Fruit fly (Drosophila melanogaster) whole organism, embryonic: ENCODE results near the gene sunz.

Experiments used
- Antp ChIP-seq: fragments of 200-800 bp; sonication (Bioruptor generic); optimal IDR thresholded peaks from 3 replicates; lab custom pipeline; 2016; ENCODE audit warnings: missing biosample characterization, missing genetic modification characterization
- Awh ChIP-seq: fragments of 200-800 bp; sonication (Bioruptor generic); IDR thresholded peaks from 2 replicates; pipeline ENCODE4, ENCODE4 v1.3.6; 2022; ENCODE audit warnings: missing biosample characterization, missing genetic modification characterization
- CG11504 ChIP-seq: fragments of 200-800 bp; sonication (Bioruptor generic); optimal IDR thresholded peaks from 3 replicates; lab custom pipeline; 2019; ENCODE audit warnings: missing biosample characterization, mild to moderate bottlenecking, missing genetic modification characterization, moderate library complexity
- CG11560 ChIP-seq: fragments of 200-800 bp; sonication (Bioruptor generic); IDR thresholded peaks from 3 replicates; pipeline ENCODE4 v1.3.6; 2022; ENCODE audit warnings: missing biosample characterization, missing genetic modification characterization
- CG12219 ChIP-seq: fragments of 200-800 bp; sonication (Bioruptor generic); optimal IDR thresholded peaks from 3 replicates; lab custom pipeline; 2018; ENCODE audit warnings: missing biosample characterization, mild to moderate bottlenecking, missing genetic modification characterization
- CG13296 ChIP-seq: fragments of 200-800 bp; sonication (Bioruptor generic); optimal IDR thresholded peaks from 3 replicates; lab custom pipeline; 2018; ENCODE audit warnings: missing biosample characterization, mild to moderate bottlenecking, missing genetic modification characterization
- CG13624 ChIP-seq: fragments of 200-800 bp; sonication (Bioruptor generic); optimal IDR thresholded peaks from 2 replicates; lab custom pipeline; 2016; ENCODE audit warnings: missing biosample characterization, missing genetic modification characterization
- CG15696 ChIP-seq: fragments of 200-800 bp; sonication (Bioruptor generic); optimal IDR thresholded peaks from 2 replicates; lab custom pipeline; 2019; ENCODE audit warnings: missing biosample characterization, mild to moderate bottlenecking, missing genetic modification characterization, moderate library complexity
- CG17912 ChIP-seq: fragments of 200-800 bp; sonication (Bioruptor generic); optimal IDR thresholded peaks from 2 replicates; lab custom pipeline; 2018; ENCODE audit warnings: missing biosample characterization, mild to moderate bottlenecking, missing genetic modification characterization
- CG18619 ChIP-seq: fragments of 200-800 bp; sonication (Bioruptor generic); optimal IDR thresholded peaks from 3 replicates; lab custom pipeline; 2017; ENCODE audit warnings: missing biosample characterization, mild to moderate bottlenecking, missing genetic modification characterization
- CG30020 ChIP-seq: fragments of 200-800 bp; optimal IDR thresholded peaks from 2 replicates; lab custom pipeline; 2019; ENCODE audit warnings: missing biosample characterization, mild to moderate bottlenecking, missing genetic modification characterization, moderate library complexity
- CG4360 ChIP-seq: fragments of 200-800 bp; sonication (Bioruptor generic); IDR thresholded peaks from 2 replicates; pipeline ENCODE4 v1.3.6; 2022; ENCODE audit warnings: missing biosample characterization, missing genetic modification characterization
- CG7556 ChIP-seq: fragments of 200-800 bp; sonication (Bioruptor generic); optimal IDR thresholded peaks from 2 replicates; lab custom pipeline; 2017; ENCODE audit warnings: missing biosample characterization, mild to moderate bottlenecking, missing genetic modification characterization
- CG8281 ChIP-seq: fragments of 200-800 bp; sonication (Bioruptor generic); optimal IDR thresholded peaks from 2 replicates; lab custom pipeline; 2018; ENCODE audit warnings: missing biosample characterization, mild to moderate bottlenecking, missing genetic modification characterization, moderate library complexity
- CkIIα-i1 ChIP-seq: fragments of 200-800 bp; sonication (Bioruptor generic); IDR thresholded peaks from 2 replicates; pipeline ENCODE4 v1.3.6; 2022; ENCODE audit warnings: missing biosample characterization, missing genetic modification characterization
- D19B ChIP-seq: fragments of 200-800 bp; sonication (Bioruptor generic); optimal IDR thresholded peaks from 2 replicates; lab custom pipeline; 2017; ENCODE audit warnings: missing biosample characterization, mild to moderate bottlenecking, missing genetic modification characterization
- Dip3 ChIP-seq: fragments of 200-800 bp; sonication (Bioruptor generic); optimal IDR thresholded peaks from 3 replicates; lab custom pipeline; 2016; ENCODE audit warnings: missing biosample characterization, missing genetic modification characterization
- HLH4C ChIP-seq: fragments of 200-800 bp; sonication (Bioruptor generic); IDR thresholded peaks from 3 replicates; pipeline ENCODE4 v1.3.6; 2022; ENCODE audit warnings: missing biosample characterization, missing genetic modification characterization; ENCODE audit not compliant: partially characterized antibody
- Hey ChIP-seq: fragments of 200-800 bp; sonication (Bioruptor generic); optimal IDR thresholded peaks from 3 replicates; lab custom pipeline; 2018; ENCODE audit warnings: missing biosample characterization, mild to moderate bottlenecking, missing genetic modification characterization
- Hmx ChIP-seq: fragments of 200-800 bp; sonication (Bioruptor generic); optimal IDR thresholded peaks from 2 replicates; lab custom pipeline; 2016; ENCODE audit warnings: missing biosample characterization, missing genetic modification characterization
- Lim3 ChIP-seq: fragments of 200-800 bp; sonication (Bioruptor generic); IDR thresholded peaks from 2 replicates; pipeline ENCODE4 v1.3.6; 2022; ENCODE audit warnings: missing biosample characterization, missing genetic modification characterization
- MESR4 ChIP-seq: fragments of 200-800 bp; sonication (Bioruptor generic); optimal IDR thresholded peaks from 2 replicates; lab custom pipeline; 2018; ENCODE audit warnings: missing biosample characterization, mild to moderate bottlenecking, missing genetic modification characterization, moderate library complexity
- Mad ChIP-seq: fragments of 200-800 bp; sonication (Bioruptor generic); optimal IDR thresholded peaks from 2 replicates; lab custom pipeline; 2016; ENCODE audit warnings: missing biosample characterization, missing genetic modification characterization
- Mrtf ChIP-seq: fragments of 200-800 bp; sonication (Bioruptor generic); IDR thresholded peaks from 3 replicates; pipeline ENCODE4 v1.3.6; 2022; ENCODE audit warnings: missing biosample characterization, missing genetic modification characterization
- Neu2 ChIP-seq: fragments of 200-800 bp; sonication (Bioruptor generic); optimal IDR thresholded peaks from 3 replicates; lab custom pipeline; 2016; ENCODE audit warnings: missing biosample characterization, missing genetic modification characterization, borderline replicate concordance
- Oli ChIP-seq: fragments of 200-800 bp; sonication (Bioruptor generic); optimal IDR thresholded peaks from 2 replicates; lab custom pipeline; 2018; ENCODE audit warnings: missing biosample characterization, mild to moderate bottlenecking, missing genetic modification characterization, moderate library complexity
- Side ChIP-seq: fragments of 200-800 bp; sonication (Bioruptor generic); optimal IDR thresholded peaks from 2 replicates; lab custom pipeline; 2016; ENCODE audit warnings: missing biosample characterization, missing genetic modification characterization
- Trl ChIP-seq, 3 experiments: fragments of >200 bp in 2 of 3; fragments of 200-800 bp in 1 of 3; sonication (Bioruptor generic) in 1 of 3; optimal IDR thresholded peaks; 2 replicates in 1 of 3; 3 replicates in 2 of 3; lab custom pipeline; 2016 to 2017; ENCODE audit warnings: missing biosample characterization in 1 of 3, missing genetic modification characterization in 1 of 3
- aop ChIP-seq: fragments of 200-800 bp; sonication (Bioruptor generic); IDR thresholded peaks from 2 replicates; pipeline ENCODE4 v1.3.6; 2022; ENCODE audit warnings: missing biosample characterization, missing genetic modification characterization
- crp ChIP-seq, 2 experiments: fragments of 200-800 bp; sonication (Bioruptor generic); optimal IDR thresholded peaks; 2 replicates in 1 of 2; 3 replicates in 1 of 2; lab custom pipeline; 2017; ENCODE audit warnings: missing biosample characterization in 2 of 2, missing genetic modification characterization in 2 of 2, mild to moderate bottlenecking in 1 of 2, moderate library complexity in 1 of 2
- cwo ChIP-seq: fragments of 200-800 bp; sonication (Bioruptor generic); optimal IDR thresholded peaks from 3 replicates; lab custom pipeline; 2017; ENCODE audit warnings: missing biosample characterization, missing genetic modification characterization, mild to moderate bottlenecking, moderate library complexity, missing genetic modification reagents
- dimm ChIP-seq: fragments of 200-800 bp; sonication (Bioruptor generic); IDR thresholded peaks from 2 replicates; pipeline ENCODE4 v1.3.6; 2022; ENCODE audit warnings: missing biosample characterization, missing genetic modification characterization
- dmrt99B ChIP-seq: fragments of 200-800 bp; sonication (Bioruptor generic); optimal IDR thresholded peaks from 2 replicates; lab custom pipeline; 2018; ENCODE audit warnings: missing biosample characterization, mild to moderate bottlenecking, missing genetic modification characterization, moderate library complexity
- eve ChIP-seq, 2 experiments: fragments of >200 bp; optimal IDR thresholded peaks; 2 replicates each; lab custom pipeline; 2017; ENCODE audit warnings: missing biosample characterization in 2 of 2, missing genetic modification characterization in 2 of 2
- gcm ChIP-seq: fragments of 200-800 bp; sonication (Bioruptor generic); optimal IDR thresholded peaks from 2 replicates; lab custom pipeline; 2019; ENCODE audit warnings: missing biosample characterization, mild to moderate bottlenecking, missing genetic modification characterization, moderate library complexity
- grau ChIP-seq: fragments of 200-800 bp; optimal IDR thresholded peaks from 3 replicates; lab custom pipeline; 2019; ENCODE audit warnings: missing biosample characterization, mild to moderate bottlenecking, missing genetic modification characterization, moderate library complexity
- gro ChIP-seq: fragments of 200-800 bp; sonication (Bioruptor generic); optimal IDR thresholded peaks from 2 replicates; lab custom pipeline; 2016; ENCODE audit warnings: missing biosample characterization, missing genetic modification characterization
- jigr1 ChIP-seq: fragments of 200-800 bp; sonication (Bioruptor generic); IDR thresholded peaks from 3 replicates; pipeline ENCODE4 v1.3.6; 2022; ENCODE audit warnings: missing biosample characterization, missing genetic modification characterization
- org-1 ChIP-seq: fragments of 200-800 bp; sonication (Bioruptor generic); optimal IDR thresholded peaks from 2 replicates; lab custom pipeline; 2017; ENCODE audit warnings: missing biosample characterization, missing genetic modification characterization
- pho ChIP-seq: fragments of 200-800 bp; sonication (Bioruptor generic); optimal IDR thresholded peaks from 2 replicates; lab custom pipeline; 2016; ENCODE audit warnings: missing biosample characterization, missing genetic modification characterization
- sc ChIP-seq, 3 experiments: fragments of >200 bp in 2 of 3; fragments of 200-800 bp in 1 of 3; sonication (Bioruptor generic) in 1 of 3; optimal IDR thresholded peaks; 2 replicates in 2 of 3; 3 replicates in 1 of 3; lab custom pipeline; 2017; ENCODE audit warnings: mild to moderate bottlenecking in 1 of 3, missing biosample characterization in 1 of 3, missing genetic modification characterization in 1 of 3, missing genetic modification reagents in 1 of 3
- sd ChIP-seq: fragments of 200-800 bp; sonication (Bioruptor generic); optimal IDR thresholded peaks from 3 replicates; lab custom pipeline; 2018; ENCODE audit warnings: missing biosample characterization, mild to moderate bottlenecking, missing genetic modification characterization, moderate library complexity
- sens-2 ChIP-seq: fragments of 200-800 bp; sonication (Bioruptor generic); IDR thresholded peaks from 2 replicates; pipeline ENCODE4 v1.3.6; 2022; ENCODE audit warnings: missing biosample characterization, missing genetic modification characterization
- sim ChIP-seq: fragments of 200-800 bp; sonication (Bioruptor generic); IDR thresholded peaks from 2 replicates; pipeline ENCODE4 v1.3.6; 2022; ENCODE audit warnings: missing biosample characterization, missing genetic modification characterization
- slou ChIP-seq: fragments of 200-800 bp; sonication (Bioruptor generic); optimal IDR thresholded peaks from 3 replicates; lab custom pipeline; 2016; ENCODE audit warnings: missing biosample characterization, missing genetic modification characterization
- sr ChIP-seq: fragments of 200-800 bp; sonication (Bioruptor generic); IDR thresholded peaks from 3 replicates; pipeline ENCODE4 v1.3.6; 2022; ENCODE audit warnings: missing biosample characterization, missing genetic modification characterization
- ssp ChIP-seq: fragments of 200-800 bp; sonication (Bioruptor generic); IDR thresholded peaks from 2 replicates; pipeline ENCODE4 v1.3.6; 2022; ENCODE audit warnings: missing biosample characterization, missing genetic modification characterization
- tap ChIP-seq: fragments of 200-800 bp; optimal IDR thresholded peaks from 3 replicates; lab custom pipeline; 2019; ENCODE audit warnings: missing biosample characterization, mild to moderate bottlenecking, missing genetic modification characterization, moderate library complexity

sunz gene

dm6 chr3R:6657278-6658246 lies 27.6 kb downstream of the sunz start, which contains the start of the genes CG1307 and twr (continued):
- TF ChIP-seq HLH4C (GFP tag; lab: Robert Waterston, UW), result 0 out of 3 replicates have a peak, but pooled peaks have one; percentile 38
- TF ChIP-seq CG30020 (tag; lab: Kevin White, UChicago), result no peak
- no peak for TF ChIP-seq org-1 (GFP tag; lab: Kevin White, UChicago)
- TF ChIP-seq aop, result no peak
- TF ChIP-seq sc (optimal IDR thresholded peaks at IDR 0.05; lab: Kevin White, UChicago), result no peak
- no peak for TF ChIP-seq sc (GFP tag; optimal IDR thresholded peaks at IDR 0.05; lab: Kevin White, UChicago)
- TF ChIP-seq gcm (GFP tag; lab: Kevin White, UChicago), result no peak
- TF ChIP-seq MESR4 (GFP tag; lab: Kevin White, UChicago), result peak; percentile 85
- no peak for TF ChIP-seq gro (GFP tag; lab: Kevin White, UChicago)
- TF ChIP-seq Lim3 (GFP tag; lab: Robert Waterston, UW), result no peak
- TF ChIP-seq Trl (optimal IDR thresholded peaks at IDR 0.05; lab: Kevin White, UChicago), result no peak
- TF ChIP-seq Trl (GFP tag; optimal IDR thresholded peaks at IDR 0.05; lab: Kevin White, UChicago), result no peak
- TF ChIP-seq sim (GFP tag; lab: Robert Waterston, UW), result no peak
- TF ChIP-seq sens-2, result no peak
- TF ChIP-seq Dip3 (GFP tag; lab: Kevin White, UChicago), result no peak
- TF ChIP-seq Mrtf (GFP tag; lab: Robert Waterston, UW), result peak; percentile 33; the same call in 1 of the 3 replicates
- TF ChIP-seq grau (tag; lab: Kevin White, UChicago), result no peak
- TF ChIP-seq pho (GFP tag; lab: Kevin White, UChicago), result no peak
- TF ChIP-seq CG12219 (GFP tag; lab: Kevin White, UChicago), result no peak
- TF ChIP-seq CG8281 (tag; lab: Kevin White, UChicago), result no peak
- TF ChIP-seq eve (GFP tag; optimal IDR thresholded peaks at IDR 0.05; lab: Kevin White, UChicago), result no peak
- TF ChIP-seq Mad, result peak; percentile 7
- no peak for TF ChIP-seq CG13624 (GFP tag; lab: Kevin White, UChicago)
- TF ChIP-seq Hmx (GFP tag; lab: Kevin White, UChicago), result no peak
- no peak for TF ChIP-seq sr (GFP tag; lab: Robert Waterston, UW)
- peak in 1 of 2 experiments; percentile 52 for TF ChIP-seq crp (GFP tag; optimal IDR thresholded peaks at IDR 0.05; lab: Kevin White, UChicago)
- TF ChIP-seq jigr1 (GFP tag; lab: Robert Waterston, UW), result no peak
- peak; percentile 9 for TF ChIP-seq CG13296
- TF ChIP-seq CG15696 (tag; lab: Kevin White, UChicago), result peak; percentile 24
- no peak for TF ChIP-seq CG18619
- TF ChIP-seq sd (tag; lab: Kevin White, UChicago), result no peak
- no peak for TF ChIP-seq Neu2 (GFP tag; lab: Kevin White, UChicago)
- TF ChIP-seq Oli (tag; lab: Kevin White, UChicago), result no peak
- peak; percentile 26 for TF ChIP-seq D19B (GFP tag; lab: Kevin White, UChicago)
- no peak for TF ChIP-seq dimm (GFP tag; lab: Robert Waterston, UW)
- TF ChIP-seq CG11560, result no peak
- TF ChIP-seq slou (GFP tag; lab: Kevin White, UChicago), result no peak
- no peak for TF ChIP-seq CkIIα-i1 (GFP tag; lab: Robert Waterston, UW)
- TF ChIP-seq Awh (GFP tag; lab: Robert Waterston, UW), result no peak
- TF ChIP-seq ssp (GFP tag; lab: Robert Waterston, UW), result peak; percentile 51; the same call in 1 of the 2 replicates
- TF ChIP-seq CG17912, result peak; percentile 15
- TF ChIP-seq tap (tag; lab: Kevin White, UChicago), result no peak
- no peak for TF ChIP-seq Hey (tag; lab: Kevin White, UChicago)
- TF ChIP-seq Antp (GFP tag; lab: Kevin White, UChicago), result no peak
- no peak for TF ChIP-seq Side
- TF ChIP-seq cwo (GFP tag; lab: Kevin White, UChicago), result no peak
- no peak for TF ChIP-seq CG11504 (tag; lab: Kevin White, UChicago)
- TF ChIP-seq CG7556, result no peak
- no peak for TF ChIP-seq dmrt99B (tag; lab: Kevin White, UChicago)
- no peak for TF ChIP-seq CG4360 (GFP tag; lab: Robert Waterston, UW)
